Fruit fly (Drosophila melanogaster): ENCODE data around the gene HP6.

Gene HP6

dm6 chr2L:4594828-4595406 lies 16.9 kb upstream of the HP6 start:
- TF ChIP-seq chif (GFP tag; optimal IDR thresholded peaks at IDR 0.05) = no peak
- TF ChIP-seq CG7987 (GFP tag; optimal IDR thresholded peaks at IDR 0.05) = no peak
- TF ChIP-seq Lpt (GFP tag; optimal IDR thresholded peaks at IDR 0.05) = no peak
- TF ChIP-seq Lhr (GFP tag; optimal IDR thresholded peaks at IDR 0.05) = no peak
- TF ChIP-seq Trl (optimal IDR thresholded peaks at IDR 0.05) = peak; percentile 60 to 70
- TF ChIP-seq Trl (GFP tag; optimal IDR thresholded peaks at IDR 0.05) = no peak
- TF ChIP-seq Bdp1 (GFP tag; optimal IDR thresholded peaks at IDR 0.05) = no peak
- TF ChIP-seq jumu (GFP tag; optimal IDR thresholded peaks at IDR 0.05) = no peak
- TF ChIP-seq crol (GFP tag; IDR thresholded peaks at IDR 0.05) = peak; percentile 52; the same call in 1 of the 2 replicates
- no peak for TF ChIP-seq CG10959 (GFP tag; IDR thresholded peaks at IDR 0.05)
- TF ChIP-seq lola (GFP tag; optimal IDR thresholded peaks at IDR 0.05) = no peak
- no peak for TF ChIP-seq zfh1 (GFP tag; IDR thresholded peaks at IDR 0.05)
- TF ChIP-seq CG11398 (GFP tag; optimal IDR thresholded peaks at IDR 0.05) = no peak
- TF ChIP-seq CG1832 (GFP tag; optimal IDR thresholded peaks at IDR 0.05) = no peak
- TF ChIP-seq CG16863 (GFP tag; optimal IDR thresholded peaks at IDR 0.05) = no peak
- no peak for TF ChIP-seq hkb (optimal IDR thresholded peaks at IDR 0.05)
- TF ChIP-seq hkb (GFP tag; IDR thresholded peaks at IDR 0.05) = no peak
- TF ChIP-seq CG7839 (tag; optimal IDR thresholded peaks at IDR 0.05) = no peak
- 0 out of 2 replicates have a peak, but pooled peaks have one; percentile 9 for TF ChIP-seq amos (GFP tag; IDR thresholded peaks at IDR 0.05; ENCODE audit: partially characterized antibody)
- TF ChIP-seq Hsf (GFP tag; optimal IDR thresholded peaks at IDR 0.05) = no peak
- no peak for TF ChIP-seq ATbp (GFP tag; optimal IDR thresholded peaks at IDR 0.05)
- peak; percentile 94; the same call in 3 of the 4 replicates for TF ChIP-seq chinmo (GFP tag; IDR thresholded peaks at IDR 0.05; ENCODE audit: partially characterized antibody)
- TF ChIP-seq Xrp1 (GFP tag; IDR thresholded peaks at IDR 0.05) = no peak
- no peak for TF ChIP-seq Rx (GFP tag; IDR thresholded peaks at IDR 0.05)
- TF ChIP-seq prd (optimal IDR thresholded peaks at IDR 0.05) = no peak
- no peak for TF ChIP-seq prd (GFP tag; IDR thresholded peaks at IDR 0.05)
- TF ChIP-seq crp (GFP tag; optimal IDR thresholded peaks at IDR 0.05) = peak in 1 of 2 experiments; percentile 59
- TF ChIP-seq CG13775 (GFP tag; optimal IDR thresholded peaks at IDR 0.05) = no peak
- TF ChIP-seq Jarid2 (GFP tag; optimal IDR thresholded peaks at IDR 0.05) = peak; percentile 81
- TF ChIP-seq Nf-YB (GFP tag; optimal IDR thresholded peaks at IDR 0.05) = no peak
- TF ChIP-seq dysf (GFP tag; IDR thresholded peaks at IDR 0.05) = no peak
- TF ChIP-seq Rfx (GFP tag; IDR thresholded peaks at IDR 0.05) = no peak
- TF ChIP-seq CG4707 (GFP tag; optimal IDR thresholded peaks at IDR 0.05) = no peak
- no peak for TF ChIP-seq usp (GFP tag; optimal IDR thresholded peaks at IDR 0.05)
- no peak for TF ChIP-seq cas (GFP tag; IDR thresholded peaks at IDR 0.05)
- no peak for TF ChIP-seq pita (GFP tag; optimal IDR thresholded peaks at IDR 0.05)
- TF ChIP-seq CG17568 (GFP tag; optimal IDR thresholded peaks at IDR 0.05) = no peak
- peak; percentile 31 for TF ChIP-seq oc (tag; optimal IDR thresholded peaks at IDR 0.05)
- TF ChIP-seq MESR4 (GFP tag; optimal IDR thresholded peaks at IDR 0.05) = no peak
- TF ChIP-seq CG14710 (tag; optimal IDR thresholded peaks at IDR 0.05) = no peak
- no peak for TF ChIP-seq CG32767 (GFP tag; IDR thresholded peaks at IDR 0.05)
- no peak for TF ChIP-seq CG31224 (GFP tag; IDR thresholded peaks at IDR 0.05)
- no peak for TF ChIP-seq bab2 (GFP tag; optimal IDR thresholded peaks at IDR 0.05)
- TF ChIP-seq Sry-δ (GFP tag; optimal IDR thresholded peaks at IDR 0.05) = no peak
- no peak for TF ChIP-seq CG10274 (GFP tag; optimal IDR thresholded peaks at IDR 0.05)
- TF ChIP-seq gce (GFP tag; IDR thresholded peaks at IDR 0.05) = no peak
- TF ChIP-seq sens (GFP tag) = peak; percentile 46
- no peak for TF ChIP-seq CG15269 (tag; optimal IDR thresholded peaks at IDR 0.05)
- 0 out of 3 replicates have a peak, but pooled peaks have one; percentile 17 for TF ChIP-seq z (GFP tag; IDR thresholded peaks at IDR 0.05)
- no peak for TF ChIP-seq HLH54F (GFP tag; optimal IDR thresholded peaks at IDR 0.05)
- TF ChIP-seq D (optimal IDR thresholded peaks at IDR 0.05) = no peak
- TF ChIP-seq D (GFP tag; optimal IDR thresholded peaks at IDR 0.05) = no peak
